Worm (Caenorhabditis elegans): Measurements from ENCODE around the gene rhgf-2.
"Not testable (repeated sequence)": the region's sequence is repeated elsewhere in the genome, so short reads cannot be mapped to it uniquely, and the experiment has no call there.

rhgf-2 gene

DNA sequence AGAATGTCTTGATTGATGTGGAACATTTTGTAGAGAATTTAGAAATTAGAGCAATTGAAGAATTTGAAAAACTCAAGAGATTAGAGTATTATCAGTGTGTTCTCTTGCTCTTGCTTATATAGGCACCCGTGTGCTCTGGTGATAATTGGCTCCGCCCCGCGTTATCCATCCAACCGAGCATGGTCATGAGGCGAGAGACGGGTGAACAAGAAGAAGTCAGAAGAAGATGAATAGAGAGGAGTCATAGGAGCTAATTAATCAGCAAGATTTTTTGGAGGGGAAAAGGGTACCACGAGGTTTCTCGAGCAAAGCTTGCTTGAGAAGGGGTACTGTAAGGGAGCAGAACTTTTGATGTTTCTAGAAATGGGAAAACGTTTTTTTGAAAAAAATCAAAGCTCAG lies 57.2 kb downstream of the rhgf-2 start:
- no peak for TF ChIP-seq jun-1 (tag; optimal IDR thresholded peaks at IDR 0.05)
- no peak for TF ChIP-seq nhr-23 (tag; optimal IDR thresholded peaks at IDR 0.05)
- TF ChIP-seq nfya-1 (tag; optimal IDR thresholded peaks at IDR 0.05; ENCODE audit: insufficient read depth): no peak
- TF ChIP-seq nhr-11 (tag; optimal IDR thresholded peaks at IDR 0.05): no peak
- no peak for TF ChIP-seq ceh-16 (tag; optimal IDR thresholded peaks at IDR 0.05)
- no peak for TF ChIP-seq pqm-1 (tag; optimal IDR thresholded peaks at IDR 0.05)
- TF ChIP-seq mdl-1 (tag; optimal IDR thresholded peaks at IDR 0.05): no peak
- no peak for TF ChIP-seq fos-1 (tag; optimal IDR thresholded peaks at IDR 0.05)
- no peak for TF ChIP-seq lin-39 (tag; optimal IDR thresholded peaks at IDR 0.05)
- no peak for TF ChIP-seq ceh-82 (tag; optimal IDR thresholded peaks at IDR 0.05)
- TF ChIP-seq ztf-4 (tag; optimal IDR thresholded peaks at IDR 0.05): no peak

DNA sequence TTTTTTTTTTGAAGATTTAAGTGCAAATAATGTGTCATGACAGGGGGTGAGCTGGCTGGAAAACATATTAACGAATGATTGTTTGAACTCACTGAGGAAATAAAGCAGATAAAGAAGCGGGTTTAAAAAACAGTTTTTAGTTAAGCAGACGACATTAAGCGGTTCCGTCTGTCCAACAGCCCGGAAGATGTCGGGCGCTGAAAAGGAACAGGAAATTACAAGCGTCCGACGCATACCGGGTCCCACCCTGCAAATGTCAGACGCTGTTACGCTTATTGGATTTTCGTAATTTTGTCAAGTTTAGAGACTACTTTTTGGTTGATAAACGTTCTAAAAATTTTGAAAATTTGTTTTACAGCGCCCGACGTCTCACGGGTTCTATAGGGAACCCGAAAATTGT lies 59.0 kb downstream of the rhgf-2 start:
- no peak for TF ChIP-seq ceh-28 (tag; optimal IDR thresholded peaks at IDR 0.05)
- no peak for TF ChIP-seq unc-39 (tag; optimal IDR thresholded peaks at IDR 0.05)
- no peak for TF ChIP-seq lsy-12 (tag; optimal IDR thresholded peaks at IDR 0.05)
- TF ChIP-seq elt-1 (tag; optimal IDR thresholded peaks at IDR 0.05): no peak
- no peak for TF ChIP-seq nfya-1 (tag; optimal IDR thresholded peaks at IDR 0.05; ENCODE audit: insufficient read depth)
- TF ChIP-seq fkh-10 (GFP tag; optimal IDR thresholded peaks at IDR 0.05): no peak
- no peak for TF ChIP-seq pha-4 (tag; optimal IDR thresholded peaks at IDR 0.05)
- TF ChIP-seq hmg-11 (tag; optimal IDR thresholded peaks at IDR 0.05): no peak
- no peak for TF ChIP-seq nhr-28 (tag; optimal IDR thresholded peaks at IDR 0.05)
- no peak for TF ChIP-seq nhr-237 (tag; optimal IDR thresholded peaks at IDR 0.05)
- TF ChIP-seq eor-1 (tag; optimal IDR thresholded peaks at IDR 0.05): no peak
- TF ChIP-seq elt-2 (tag; optimal IDR thresholded peaks at IDR 0.05): no peak
- no peak for TF ChIP-seq ama-1 (optimal IDR thresholded peaks at IDR 0.05)
- no peak for TF ChIP-seq unc-62 (GFP tag; optimal IDR thresholded peaks at IDR 0.05)
- no peak for TF ChIP-seq mdl-1 (tag; optimal IDR thresholded peaks at IDR 0.05)
- TF ChIP-seq ceh-16 (tag; optimal IDR thresholded peaks at IDR 0.05): no peak
- TF ChIP-seq fkh-2 (tag; optimal IDR thresholded peaks at IDR 0.05): no peak
- no peak for TF ChIP-seq nhr-11 (tag; optimal IDR thresholded peaks at IDR 0.05)
- TF ChIP-seq lin-39 (tag; optimal IDR thresholded peaks at IDR 0.05): no peak

DNA sequence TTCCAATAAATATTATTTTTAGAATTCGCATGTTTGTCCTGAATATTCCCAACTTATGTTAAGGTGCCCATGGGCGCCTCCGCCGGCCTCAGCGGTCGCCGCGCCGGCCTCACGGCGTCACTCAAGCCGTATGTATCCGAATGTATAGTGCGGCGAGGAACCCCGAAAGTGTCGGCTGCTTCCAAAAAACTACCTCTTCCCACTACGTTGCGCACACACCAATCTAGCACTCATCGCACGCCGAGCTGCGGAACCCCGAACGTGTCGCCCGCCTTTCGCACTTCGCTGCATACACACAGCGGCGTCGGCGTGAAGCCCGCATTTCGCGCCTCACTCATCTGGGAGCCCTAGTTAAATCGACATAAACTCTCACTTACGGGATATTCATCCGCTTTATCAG lies 67.2 kb downstream of the rhgf-2 start:
- no peak for TF ChIP-seq ceh-9 (tag; optimal IDR thresholded peaks at IDR 0.05)
- no peak for TF ChIP-seq skn-1 (tag; optimal IDR thresholded peaks at IDR 0.05)
- TF ChIP-seq ceh-16 (tag; optimal IDR thresholded peaks at IDR 0.05): no peak
- TF ChIP-seq sea-2 (GFP tag; optimal IDR thresholded peaks at IDR 0.05): no peak

DNA sequence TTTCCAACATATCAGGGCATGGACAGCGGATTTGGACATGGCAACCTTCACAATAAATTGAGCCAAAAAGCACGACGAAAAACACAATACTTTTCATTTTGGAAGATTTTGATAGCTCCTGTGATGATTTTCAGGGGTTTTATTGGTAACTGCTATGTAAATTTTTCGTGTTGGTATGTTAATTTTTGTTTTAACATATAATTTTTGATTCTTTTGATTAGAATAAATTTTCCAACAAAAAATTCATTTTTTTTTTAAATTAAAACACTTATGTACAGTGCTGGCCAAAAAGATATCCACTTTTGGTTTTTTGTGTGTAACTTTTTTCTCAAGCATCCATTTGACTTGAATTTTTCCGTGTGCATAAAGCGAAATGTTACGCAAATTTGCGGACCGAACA lies 67.8 kb downstream of the rhgf-2 start, which contains the start of gene R03H10.4:
Gene R03H10.4 (minus strand): TSS at position 101 of the 400 bp plus-strand sequence.
- TF ChIP-seq jun-1, ztf-11, unc-39 (tag; optimal IDR thresholded peaks at IDR 0.05): not testable (repeated sequence)

DNA sequence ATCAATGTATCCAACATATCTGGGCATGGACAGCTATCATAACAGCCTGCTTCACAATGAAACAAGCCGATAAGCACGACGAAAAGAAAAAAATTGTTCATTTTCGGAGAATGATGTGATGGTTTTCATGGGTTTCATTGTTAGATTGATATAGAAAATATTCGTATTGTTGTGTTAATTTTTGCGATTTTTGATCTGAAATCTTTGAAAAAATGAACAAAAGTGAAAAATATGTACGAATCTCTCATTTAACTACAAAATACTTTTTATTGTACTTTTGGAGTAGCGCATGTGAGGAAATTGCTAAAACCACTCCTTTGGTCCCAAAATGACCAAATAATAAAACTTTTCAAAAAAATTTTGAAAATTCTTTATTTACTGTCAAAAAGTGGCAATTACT lies 69.9 kb downstream of the rhgf-2 start, which contains the start of gene R03H10.5:
Gene R03H10.5 (minus strand): TSS at position 101 of the 400 bp plus-strand sequence.
- TF ChIP-seq ceh-16 (tag; optimal IDR thresholded peaks at IDR 0.05): no peak
- no peak for TF ChIP-seq unc-62 (GFP tag; optimal IDR thresholded peaks at IDR 0.05)
- TF ChIP-seq daf-12 (tag; optimal IDR thresholded peaks at IDR 0.05): no peak

DNA sequence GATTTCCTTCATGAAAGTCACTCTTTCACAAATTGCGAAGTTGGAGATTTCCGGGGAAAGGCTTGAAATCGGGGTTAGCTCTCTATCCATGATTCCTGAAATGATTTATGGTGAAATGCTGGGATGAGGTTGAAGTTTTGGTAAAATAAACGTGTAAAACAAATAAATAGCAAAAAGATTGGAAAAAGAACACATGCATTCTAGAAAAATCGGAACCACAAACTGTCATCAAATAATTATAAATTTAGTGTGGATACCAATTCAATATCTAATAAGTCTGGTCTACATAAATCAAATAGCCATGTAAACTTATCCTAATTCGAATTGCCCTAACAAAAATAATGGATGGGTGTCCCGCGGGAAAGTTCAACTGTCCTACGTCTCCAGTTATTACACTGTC lies 72.8 kb downstream of the rhgf-2 start, which contains the start of gene R03H10.6:
Gene R03H10.6 (minus strand): TSS at position 101 of the 400 bp plus-strand sequence.
- TF ChIP-seq daf-12 (tag; optimal IDR thresholded peaks at IDR 0.05) (no peak), egl-5 (tag; optimal IDR thresholded peaks at IDR 0.05) (no peak), nhr-23 (tag; optimal IDR thresholded peaks at IDR 0.05) (no peak), lsy-12 (tag; optimal IDR thresholded peaks at IDR 0.05) (no peak), elt-3 (tag; optimal IDR thresholded peaks at IDR 0.05) (no peak), nhr-28 (tag; optimal IDR thresholded peaks at IDR 0.05) (no peak), nhr-12 (tag; optimal IDR thresholded peaks at IDR 0.05) (no peak), fos-1 (tag; optimal IDR thresholded peaks at IDR 0.05) (no peak), jun-1 (tag; optimal IDR thresholded peaks at IDR 0.05) (no peak), ztf-4 (tag; optimal IDR thresholded peaks at IDR 0.05) (no peak), zag-1 (tag; optimal IDR thresholded peaks at IDR 0.05) (no peak), ceh-82 (tag; optimal IDR thresholded peaks at IDR 0.05) (no peak), ceh-9 (tag; optimal IDR thresholded peaks at IDR 0.05) (no peak), ceh-16 (tag; optimal IDR thresholded peaks at IDR 0.05) (no peak), nhr-76 (tag; optimal IDR thresholded peaks at IDR 0.05) (no peak)
